Worm (Caenorhabditis elegans): ENCODE data around the gene msp-40.

ce11 chrII:4784436-4784835 is 40.8 kb upstream of the msp-40 start, which contains the start of gene nep-12:
- TF ChIP-seq tab-1 (GFP tag; IDR thresholded peaks at IDR 0.05), result no peak
- TF ChIP-seq flt-1 (GFP tag; IDR thresholded peaks at IDR 0.05), result no peak
- TF ChIP-seq ref-1 (GFP tag; conservative IDR thresholded peaks at IDR 0.05), result no peak
- no peak for TF ChIP-seq cog-1 (tag; optimal IDR thresholded peaks at IDR 0.05)
- no peak for TF ChIP-seq ztf-29 (GFP tag; IDR thresholded peaks at IDR 0.05)
- TF ChIP-seq ztf-23 (GFP tag; IDR thresholded peaks at IDR 0.05), result no peak
